Worm (Caenorhabditis elegans): ENCODE measurements around the gene K08D8.2.

DNA sequence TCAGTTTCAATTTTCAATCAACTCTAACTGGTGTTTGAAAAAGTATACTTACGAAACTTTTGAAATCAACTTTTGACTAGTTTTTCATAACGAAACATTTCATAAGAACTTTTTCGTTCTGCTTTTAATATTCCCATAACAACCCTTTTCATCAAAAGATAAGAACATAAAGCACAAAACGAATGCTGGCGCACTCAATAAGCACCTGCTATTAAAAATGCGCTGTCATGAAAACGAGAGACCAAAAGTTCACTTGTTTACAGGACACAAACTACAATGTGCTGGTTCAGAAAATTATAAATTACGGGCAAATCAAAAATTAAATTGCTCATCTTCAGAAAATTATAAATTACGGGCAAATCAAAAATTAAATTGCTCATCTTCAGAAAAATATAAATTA is 11.8 kb upstream of the K08D8.2 start:
- TF ChIP-seq mdl-1 (tag; optimal IDR thresholded peaks at IDR 0.05): no peak
- no peak for TF ChIP-seq lsy-2 (tag; optimal IDR thresholded peaks at IDR 0.05)
- no peak for TF ChIP-seq ZK546.5 (tag; optimal IDR thresholded peaks at IDR 0.05)
- no peak for TF ChIP-seq nhr-11 (tag; optimal IDR thresholded peaks at IDR 0.05)
- no peak for TF ChIP-seq elt-1 (tag; optimal IDR thresholded peaks at IDR 0.05)
- no peak for TF ChIP-seq nhr-23 (tag; optimal IDR thresholded peaks at IDR 0.05)
- TF ChIP-seq ztf-11 (tag; optimal IDR thresholded peaks at IDR 0.05): no peak

Measured in whole organism, L2 larva.